Worm (Caenorhabditis elegans): Measurements from ENCODE around the gene dct-16.

Gene dct-16

ce11 chrV:20506542-20506941 lies 7.7 kb upstream of the dct-16 start:
- TF ChIP-seq ceh-48 (tag; optimal IDR thresholded peaks at IDR 0.05) (no peak), npax-4 (tag; optimal IDR thresholded peaks at IDR 0.05) (no peak), tbx-7 (tag; optimal IDR thresholded peaks at IDR 0.05) (no peak), mec-3 (tag; optimal IDR thresholded peaks at IDR 0.05; ENCODE audit: borderline replicate concordance) (no peak), pag-3 (tag; optimal IDR thresholded peaks at IDR 0.05; ENCODE audit: borderline replicate concordance) (no peak), ceh-14 (tag; optimal IDR thresholded peaks at IDR 0.05) (no peak), eyg-1 (tag; optimal IDR thresholded peaks at IDR 0.05) (no peak), sox-2 (GFP tag; IDR thresholded peaks at IDR 0.05) (no peak), zip-5 (tag; optimal IDR thresholded peaks at IDR 0.05) (no peak), pha-4 (tag; optimal IDR thresholded peaks at IDR 0.05) (no peak), madf-2 (tag; optimal IDR thresholded peaks at IDR 0.05) (no peak), sox-4 (tag; optimal IDR thresholded peaks at IDR 0.05) (no peak), ceh-31 (tag; optimal IDR thresholded peaks at IDR 0.05) (no peak)

ce11 chrV:20504997-20505396 lies 6.1 kb upstream of the dct-16 start, which contains the start of gene Y38H6C.4:
TSS of gene Y38H6C.4 (minus strand) at chrV:20505097.
- TF ChIP-seq ztf-16 (tag; optimal IDR thresholded peaks at IDR 0.05) (no peak), pros-1 (tag; optimal IDR thresholded peaks at IDR 0.05) (no peak), ceh-22 (tag; optimal IDR thresholded peaks at IDR 0.05) (no peak), ceh-19 (GFP tag; optimal IDR thresholded peaks at IDR 0.05) (no peak), pqm-1 (tag; optimal IDR thresholded peaks at IDR 0.05) (no peak), mec-3 (tag; optimal IDR thresholded peaks at IDR 0.05; ENCODE audit: borderline replicate concordance) (no peak), ceh-31 (tag; optimal IDR thresholded peaks at IDR 0.05) (no peak)

ce11 chrV:20500405-20500804 lies 1.5 kb upstream of the dct-16 start, which contains the start of gene dct-14:
TSS of gene dct-14 (minus strand) at chrV:20500505.
- TF ChIP-seq zip-5 (tag; optimal IDR thresholded peaks at IDR 0.05): no peak
- no peak for TF ChIP-seq Y22D7AL.16 (tag; optimal IDR thresholded peaks at IDR 0.05)
- no peak for TF ChIP-seq nhr-11 (tag; optimal IDR thresholded peaks at IDR 0.05)
- TF ChIP-seq K02D7.2 (tag; optimal IDR thresholded peaks at IDR 0.05): no peak
- TF ChIP-seq dmd-4 (tag; optimal IDR thresholded peaks at IDR 0.05; ENCODE audit: borderline replicate concordance): no peak
- no peak for TF ChIP-seq odd-2 (tag; optimal IDR thresholded peaks at IDR 0.05)
- no peak for TF ChIP-seq ets-4 (tag; optimal IDR thresholded peaks at IDR 0.05)
- no peak for TF ChIP-seq ceh-30 (tag; optimal IDR thresholded peaks at IDR 0.05)
- no peak for TF ChIP-seq unc-42 (tag; optimal IDR thresholded peaks at IDR 0.05)
- TF ChIP-seq hlh-6 (tag; optimal IDR thresholded peaks at IDR 0.05): no peak

- TF ChIP-seq lim-6 (tag; optimal IDR thresholded peaks at IDR 0.05): no peak
- no peak for TF ChIP-seq pha-2 (tag; optimal IDR thresholded peaks at IDR 0.05)
Measured at ce11 chrV:20499642-20500041, 785 bp upstream of the dct-16 start.

- TF ChIP-seq F13H6.1 (tag; optimal IDR thresholded peaks at IDR 0.05): no peak
- no peak for TF ChIP-seq elt-4 (tag; optimal IDR thresholded peaks at IDR 0.05)
- TF ChIP-seq syd-9 (tag; optimal IDR thresholded peaks at IDR 0.05): no peak
- no peak for TF ChIP-seq unc-55 (GFP tag; optimal IDR thresholded peaks at IDR 0.05)
- TF ChIP-seq zip-5 (tag; optimal IDR thresholded peaks at IDR 0.05): no peak
- no peak for TF ChIP-seq dve-1 (tag; optimal IDR thresholded peaks at IDR 0.05)
- no peak for TF ChIP-seq fkh-6 (tag; optimal IDR thresholded peaks at IDR 0.05)
- TF ChIP-seq elt-2 (tag; optimal IDR thresholded peaks at IDR 0.05): no peak
- TF ChIP-seq ref-2 (tag; optimal IDR thresholded peaks at IDR 0.05): no peak
- no peak for TF ChIP-seq unc-42 (tag; optimal IDR thresholded peaks at IDR 0.05)
- TF ChIP-seq unc-86 (tag; optimal IDR thresholded peaks at IDR 0.05): no peak
- no peak for TF ChIP-seq ceh-48 (tag; optimal IDR thresholded peaks at IDR 0.05)
- no peak for TF ChIP-seq pha-4 (tag; optimal IDR thresholded peaks at IDR 0.05)
- TF ChIP-seq sox-4 (tag; optimal IDR thresholded peaks at IDR 0.05): no peak
- TF ChIP-seq nhr-232 (tag; optimal IDR thresholded peaks at IDR 0.05): no peak
- TF ChIP-seq ceh-9 (tag; optimal IDR thresholded peaks at IDR 0.05): no peak
- TF ChIP-seq gmeb-2 (tag; optimal IDR thresholded peaks at IDR 0.05): no peak
- TF ChIP-seq odd-2 (tag; optimal IDR thresholded peaks at IDR 0.05): no peak
Measured at ce11 chrV:20497537-20497936, 1.3 kb downstream of the dct-16 start.

All from whole organism, late embryonic.